Fruit fly (Drosophila melanogaster): Measurements from ENCODE around the gene CG2991.

The CG2991 gene

DNA sequence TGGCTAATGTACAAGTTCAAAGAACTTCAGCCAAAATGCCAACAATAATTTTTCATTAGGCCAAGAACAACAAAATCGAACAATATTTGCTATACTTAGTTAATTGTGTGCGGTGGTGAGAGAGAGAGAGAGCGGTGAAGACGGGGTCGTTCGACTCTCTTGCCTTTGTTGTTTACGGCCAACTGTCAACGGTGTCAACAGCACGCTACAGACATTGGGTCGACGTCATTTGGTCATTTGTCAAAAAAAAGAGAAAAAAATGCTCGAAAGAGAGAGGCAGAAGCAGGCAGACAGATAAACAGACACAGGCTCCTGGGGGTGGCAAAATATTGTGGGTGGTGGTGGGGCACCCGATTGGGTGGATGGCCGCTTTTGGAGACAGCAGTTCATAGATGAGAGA is 52.5 kb downstream of the CG2991 start (continued):
- TF ChIP-seq CG16813 (GFP tag; IDR thresholded peaks at IDR 0.05; ENCODE audit: partially characterized antibody) (no peak), CG15011 (GFP tag; optimal IDR thresholded peaks at IDR 0.05) (no peak), Sox102F (GFP tag; optimal IDR thresholded peaks at IDR 0.05) (no peak), CG2199 (GFP tag; IDR thresholded peaks at IDR 0.05) (no peak), CG12391 (tag; optimal IDR thresholded peaks at IDR 0.05) (no peak), stc (GFP tag; IDR thresholded peaks at IDR 0.05) (no peak), Gug (GFP tag; IDR thresholded peaks at IDR 0.05) (no peak), nmo (GFP tag; optimal IDR thresholded peaks at IDR 0.05) (no peak), CG18262 (tag; optimal IDR thresholded peaks at IDR 0.05) (no peak), Dref (GFP tag; IDR thresholded peaks at IDR 0.05) (no peak), odd (GFP tag; optimal IDR thresholded peaks at IDR 0.05) (no peak), CrebB (tag; optimal IDR thresholded peaks at IDR 0.05) (no peak), Bteb2 (GFP tag; optimal IDR thresholded peaks at IDR 0.05) (no peak), sr (GFP tag; IDR thresholded peaks at IDR 0.05) (0 out of 3 replicates have a peak, but pooled peaks have one; percentile 25), cato (GFP tag; optimal IDR thresholded peaks at IDR 0.05; ENCODE audit: borderline replicate concordance) (no peak), CG16863 (GFP tag; optimal IDR thresholded peaks at IDR 0.05) (no peak), CG17361 (GFP tag; IDR thresholded peaks at IDR 0.05) (no peak), CG17186 (GFP tag; optimal IDR thresholded peaks at IDR 0.05) (no peak), CG7357 (GFP tag; IDR thresholded peaks at IDR 0.05) (no peak), slbo (GFP tag; IDR thresholded peaks at IDR 0.05) (no peak), nau (GFP tag; optimal IDR thresholded peaks at IDR 0.05) (no peak), Fer2 (tag; optimal IDR thresholded peaks at IDR 0.05) (no peak), ewg (GFP tag; optimal IDR thresholded peaks at IDR 0.05) (no peak), YL-1 (GFP tag; optimal IDR thresholded peaks at IDR 0.05) (no peak), Fer1 (GFP tag; optimal IDR thresholded peaks at IDR 0.05) (no peak), CG10274 (GFP tag; optimal IDR thresholded peaks at IDR 0.05) (no peak), CG15514 (GFP tag; optimal IDR thresholded peaks at IDR 0.05) (no peak), Usf (GFP tag; optimal IDR thresholded peaks at IDR 0.05) (no peak), CG33557 (GFP tag; optimal IDR thresholded peaks at IDR 0.05) (no peak), sqz (GFP tag; optimal IDR thresholded peaks at IDR 0.05) (peak; percentile 59), CG8924 (tag; optimal IDR thresholded peaks at IDR 0.05) (no peak), insv (GFP tag; optimal IDR thresholded peaks at IDR 0.05) (no peak), luna (GFP tag; optimal IDR thresholded peaks at IDR 0.05) (no peak), CG5245 (GFP tag; optimal IDR thresholded peaks at IDR 0.05) (no peak), scrt (GFP tag; optimal IDR thresholded peaks at IDR 0.05) (no peak), ems (GFP tag; optimal IDR thresholded peaks at IDR 0.05) (no peak), CG30431 (GFP tag; optimal IDR thresholded peaks at IDR 0.05) (no peak), seq (GFP tag; IDR thresholded peaks at IDR 0.05) (peak; percentile 21; the same call in 1 of the 2 replicates), Dfd (GFP tag; optimal IDR thresholded peaks at IDR 0.05) (no peak), nerfin-2 (GFP tag; IDR thresholded peaks at IDR 0.05; ENCODE audit: partially characterized antibody) (no peak), btn (GFP tag; optimal IDR thresholded peaks at IDR 0.05) (no peak), psq (GFP tag; optimal IDR thresholded peaks at IDR 0.05) (no peak), Aef1 (GFP tag; IDR thresholded peaks at IDR 0.05) (no peak), CTCF (GFP tag; optimal IDR thresholded peaks at IDR 0.05) (no peak), CG15696 (tag; optimal IDR thresholded peaks at IDR 0.05) (no peak), CG10543 (GFP tag; optimal IDR thresholded peaks at IDR 0.05) (no peak), zfh1 (GFP tag; IDR thresholded peaks at IDR 0.05) (peak; percentile 3; the same call in 1 of the 3 replicates), peb (GFP tag; IDR thresholded peaks at IDR 0.05) (no peak), pb (GFP tag; optimal IDR thresholded peaks at IDR 0.05) (no peak), gem (tag; optimal IDR thresholded peaks at IDR 0.05) (no peak), Deaf1 (tag; optimal IDR thresholded peaks at IDR 0.05) (no peak), CG17359 (tag; optimal IDR thresholded peaks at IDR 0.05) (no peak)

Data from whole organism, embryonic.